Fruit fly (Drosophila melanogaster): Measurements from ENCODE around the gene f.

The f gene

dm6 chrX:17249326-17249725 is 16.6 kb downstream of the f start, which contains the start of gene CG8675 (continued):
- peak; percentile 32 for TF ChIP-seq CG6854 (GFP tag; optimal IDR thresholded peaks at IDR 0.05)
- TF ChIP-seq hth (optimal IDR thresholded peaks at IDR 0.05) = no peak
- peak; percentile 14 for TF ChIP-seq Sry-δ (GFP tag; optimal IDR thresholded peaks at IDR 0.05)
- peak; percentile 48 for TF ChIP-seq CTCF (GFP tag; optimal IDR thresholded peaks at IDR 0.05)
- 0 out of 2 replicates have a peak, but pooled peaks have one; percentile 24 for TF ChIP-seq CG3847 (GFP tag; IDR thresholded peaks at IDR 0.05)
- peak; percentile 16 for TF ChIP-seq CG2712 (tag; optimal IDR thresholded peaks at IDR 0.05)
- no peak for TF ChIP-seq CG9215 (GFP tag; IDR thresholded peaks at IDR 0.05)
- TF ChIP-seq CG12659 (GFP tag; optimal IDR thresholded peaks at IDR 0.05) = peak; percentile 2
- TF ChIP-seq Dip2 (GFP tag; IDR thresholded peaks at IDR 0.05) = no peak
- no peak for TF ChIP-seq CrebB (tag; optimal IDR thresholded peaks at IDR 0.05)
- TF ChIP-seq CG9797 (GFP tag; optimal IDR thresholded peaks at IDR 0.05) = peak; percentile 56
- TF ChIP-seq Max (GFP tag; optimal IDR thresholded peaks at IDR 0.05) = no peak
- TF ChIP-seq CG13624 (GFP tag; optimal IDR thresholded peaks at IDR 0.05) = peak; percentile 29
- peak; percentile 33 for TF ChIP-seq CoRest (tag; optimal IDR thresholded peaks at IDR 0.05)
- no peak for TF ChIP-seq ind (GFP tag; optimal IDR thresholded peaks at IDR 0.05)
- TF ChIP-seq CG1603 (tag; optimal IDR thresholded peaks at IDR 0.05) = peak; percentile 50
- peak; percentile 43; the same call in 1 of the 2 replicates for TF ChIP-seq Dref (GFP tag; IDR thresholded peaks at IDR 0.05)
- no peak for TF ChIP-seq ham (GFP tag; IDR thresholded peaks at IDR 0.05)
- TF ChIP-seq pita (GFP tag; optimal IDR thresholded peaks at IDR 0.05) = peak; percentile 64
- peak; percentile 66 for TF ChIP-seq sens (GFP tag)
- peak; percentile 1 for TF ChIP-seq Abd-B (GFP tag; optimal IDR thresholded peaks at IDR 0.05)
- TF ChIP-seq Hey (tag; optimal IDR thresholded peaks at IDR 0.05) = peak; percentile 18
- TF ChIP-seq trem (tag; optimal IDR thresholded peaks at IDR 0.05) = peak; percentile 4
- TF ChIP-seq cad (GFP tag; optimal IDR thresholded peaks at IDR 0.05) = peak; percentile 81
- TF ChIP-seq pzg (GFP tag; optimal IDR thresholded peaks at IDR 0.05) = peak; percentile 61

dm6 chrX:17254094-17254493 is 21.4 kb downstream of the f start:
- no peak for TF ChIP-seq CG10565 (GFP tag; optimal IDR thresholded peaks at IDR 0.05)
- peak; percentile 56 for TF ChIP-seq Blimp-1 (GFP tag; optimal IDR thresholded peaks at IDR 0.05)

dm6 chrX:17255677-17256076 is 22.9 kb downstream of the f start:
- TF ChIP-seq Blimp-1 (GFP tag; optimal IDR thresholded peaks at IDR 0.05) (peak; percentile 95), slp2 (GFP tag; optimal IDR thresholded peaks at IDR 0.05) (no peak)

dm6 chrX:17262049-17262448 is 29.3 kb downstream of the f start:
- TF ChIP-seq ftz-f1 (GFP tag; optimal IDR thresholded peaks at IDR 0.05) = no peak
- no peak for TF ChIP-seq CG8290 (GFP tag; optimal IDR thresholded peaks at IDR 0.05)
- peak in 1 of 2 experiments; percentile 32 for TF ChIP-seq CG8290 (tag; optimal IDR thresholded peaks at IDR 0.05)
- peak; percentile 94 for TF ChIP-seq CG11247 (GFP tag; IDR thresholded peaks at IDR 0.05)

- TF ChIP-seq otp (GFP tag; IDR thresholded peaks at IDR 0.05) = no peak
- peak; percentile 65 for TF ChIP-seq Elba2 (GFP tag; optimal IDR thresholded peaks at IDR 0.05)
Measured at dm6 chrX:17265402-17266028, 32.8 kb downstream of the f start.

- no peak for TF ChIP-seq Gsc (GFP tag; IDR thresholded peaks at IDR 0.05)
- TF ChIP-seq CG30403 (GFP tag; optimal IDR thresholded peaks at IDR 0.05) = no peak
- TF ChIP-seq CG6813 (GFP tag; optimal IDR thresholded peaks at IDR 0.05) = no peak
- TF ChIP-seq Rx (GFP tag; IDR thresholded peaks at IDR 0.05) = no peak
- no peak for TF ChIP-seq wek (GFP tag; optimal IDR thresholded peaks at IDR 0.05)
- no peak for TF ChIP-seq en (GFP tag; optimal IDR thresholded peaks at IDR 0.05)
- no peak for TF ChIP-seq Ptx1 (GFP tag; IDR thresholded peaks at IDR 0.05)
Measured at dm6 chrX:17274798-17275197, 42.1 kb downstream of the f start.

All from whole organism, embryonic.